Comparison of ENCODE assay signal across 2 fruit fly cellular contexts in the genomic region with DNA sequence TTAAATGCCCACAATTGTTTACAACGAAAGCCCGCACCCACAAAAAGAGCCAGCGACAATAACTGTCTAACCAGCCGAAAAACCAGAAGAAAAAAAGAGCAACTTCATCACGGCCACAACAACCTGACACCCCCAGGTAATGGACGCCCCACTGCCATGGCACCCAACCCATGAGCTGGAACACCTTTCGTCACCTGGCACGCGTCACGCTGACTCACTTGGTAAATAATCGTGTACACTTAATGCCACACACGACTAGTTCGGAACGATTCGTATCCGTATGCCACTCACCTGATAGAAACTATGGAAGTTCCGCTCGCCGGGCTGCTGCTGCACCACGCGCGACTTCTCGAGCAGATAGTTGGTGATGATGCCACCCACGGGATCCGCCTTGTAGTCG.
TF ChIP-seq lines count a peak whose summit lies in the region.

No protein-coding gene starts in this region.

- no peak for TF ChIP-seq CTCF in whole organism, embryonic (GFP tag; optimal IDR thresholded peaks at IDR 0.05; lab: Kevin White, UChicago)

TF ChIP-seq in whole organism, embryonic, 481 proteins besides CTCF, POLR2A, EP300 and RAD21:
- TF ChIP-seq Hey (tag; optimal IDR thresholded peaks at IDR 0.05; lab: Kevin White, UChicago): peak; percentile 98
- TF ChIP-seq Bdp1 (GFP tag; optimal IDR thresholded peaks at IDR 0.05; lab: Kevin White, UChicago): no peak
- TF ChIP-seq vvl (GFP tag; IDR thresholded peaks at IDR 0.05; lab: Robert Waterston, UW): peak; percentile 32; the same call in 1 of the 2 replicates
- TF ChIP-seq ham (GFP tag; IDR thresholded peaks at IDR 0.05; lab: Robert Waterston, UW): no peak
- peak; percentile 30 for TF ChIP-seq sug (tag; optimal IDR thresholded peaks at IDR 0.05; lab: Kevin White, UChicago)
- TF ChIP-seq Rfx (GFP tag; IDR thresholded peaks at IDR 0.05; lab: Robert Waterston, UW): peak; percentile 18; the same call in 1 of the 2 replicates
- TF ChIP-seq rib (GFP tag; IDR thresholded peaks at IDR 0.05; lab: Robert Waterston, UW): 0 out of 2 replicates have a peak, but pooled peaks have one; percentile 25
- 0 out of 2 replicates have a peak, but pooled peaks have one; percentile 11 for TF ChIP-seq peb (GFP tag; IDR thresholded peaks at IDR 0.05; lab: Robert Waterston, UW)
- TF ChIP-seq ci (GFP tag; IDR thresholded peaks at IDR 0.05; lab: Robert Waterston, UW): peak; percentile 71; the same call in 2 of the 3 replicates
- 0 out of 3 replicates have a peak, but pooled peaks have one; percentile 9 for TF ChIP-seq Optix (GFP tag; IDR thresholded peaks at IDR 0.05; lab: Robert Waterston, UW)
- TF ChIP-seq so (GFP tag; IDR thresholded peaks at IDR 0.05; lab: Robert Waterston, UW): 0 out of 3 replicates have a peak, but pooled peaks have one; percentile 7
- TF ChIP-seq MBD-R2 (GFP tag; IDR thresholded peaks at IDR 0.05; lab: Robert Waterston, UW): 0 out of 2 replicates have a peak, but pooled peaks have one; percentile 14
- TF ChIP-seq Chrac-16 (GFP tag; optimal IDR thresholded peaks at IDR 0.05; lab: Kevin White, UChicago): no peak
TF ChIP-seq in whole organism, embryonic: peak in this region for 10.

TF ChIP-seq in whole organism, prepupa, 60 proteins besides CTCF, POLR2A, EP300 and RAD21:
- TF ChIP-seq fd85E (GFP tag; optimal IDR thresholded peaks at IDR 0.05; lab: Kevin White, UChicago): no peak
- TF ChIP-seq fd59A (GFP tag; optimal IDR thresholded peaks at IDR 0.05; lab: Kevin White, UChicago): no peak
- no peak for TF ChIP-seq CG31627 (GFP tag; optimal IDR thresholded peaks at IDR 0.05; lab: Kevin White, UChicago)
- peak; percentile 51 for TF ChIP-seq fkh (GFP tag; optimal IDR thresholded peaks at IDR 0.05; lab: Kevin White, UChicago)
- TF ChIP-seq Met (GFP tag; optimal IDR thresholded peaks at IDR 0.05; lab: Kevin White, UChicago): no peak
- no peak for TF ChIP-seq CG4318 (GFP tag; optimal IDR thresholded peaks at IDR 0.05; lab: Kevin White, UChicago)
